Worm (Caenorhabditis elegans) whole organism, late embryonic: ENCODE measurements around the gene H40L08.2.

Experiments used
- Y22D7AL.16 ChIP-seq: sonication (generic microtip); optimal IDR thresholded peaks from 2 replicates; lab custom pipeline; 2016; ENCODE audit warnings: missing genetic modification characterization, missing compliant biosample characterization
- ceh-18 ChIP-seq: sonication (generic microtip); optimal IDR thresholded peaks from 2 replicates; lab custom pipeline; 2016; ENCODE audit warnings: missing genetic modification characterization, missing compliant biosample characterization
- ceh-30 ChIP-seq: fragments of 150-350 bp; optimal IDR thresholded peaks from 2 replicates; lab custom pipeline; 2014; ENCODE audit warnings: missing biosample characterization, missing genetic modification characterization
- ceh-34 ChIP-seq: sonication (generic microtip); optimal IDR thresholded peaks from 2 replicates; lab custom pipeline; 2016; ENCODE audit warnings: mild to moderate bottlenecking, missing genetic modification characterization, missing compliant biosample characterization
- ceh-9 ChIP-seq: sonication (generic microtip); optimal IDR thresholded peaks from 2 replicates; lab custom pipeline; 2016; ENCODE audit warnings: mild to moderate bottlenecking, missing genetic modification characterization, inconsistent platforms, missing compliant biosample characterization
- hlh-13 ChIP-seq: fragments of 200-800 bp; sonication (Bioruptor generic); optimal IDR thresholded peaks from 2 replicates; lab custom pipeline; 2018; ENCODE audit warnings: mild to moderate bottlenecking, missing genetic modification characterization, missing compliant biosample characterization
- hlh-6 ChIP-seq: sonication (generic microtip); optimal IDR thresholded peaks from 2 replicates; lab custom pipeline; 2016; ENCODE audit warnings: missing genotype, missing genetic modification characterization, missing compliant biosample characterization
- lin-11 ChIP-seq: fragments of 200-800 bp; sonication (Bioruptor generic); optimal IDR thresholded peaks from 2 replicates; lab custom pipeline; 2018; ENCODE audit warnings: mild to moderate bottlenecking, missing genetic modification characterization, missing compliant biosample characterization
- pag-3 ChIP-seq: sonication (generic microtip); optimal IDR thresholded peaks from 2 replicates; lab custom pipeline; 2016; ENCODE audit warnings: missing compliant biosample characterization, missing genetic modification characterization, borderline replicate concordance
- pha-2 ChIP-seq: sonication (generic microtip); optimal IDR thresholded peaks from 2 replicates; lab custom pipeline; 2017; ENCODE audit warnings: mild to moderate bottlenecking, missing genetic modification characterization, missing compliant biosample characterization
- tbx-7 ChIP-seq: sonication (generic microtip); optimal IDR thresholded peaks from 2 replicates; lab custom pipeline; 2016; ENCODE audit warnings: missing genotype, missing genetic modification characterization, missing compliant biosample characterization

DNA sequence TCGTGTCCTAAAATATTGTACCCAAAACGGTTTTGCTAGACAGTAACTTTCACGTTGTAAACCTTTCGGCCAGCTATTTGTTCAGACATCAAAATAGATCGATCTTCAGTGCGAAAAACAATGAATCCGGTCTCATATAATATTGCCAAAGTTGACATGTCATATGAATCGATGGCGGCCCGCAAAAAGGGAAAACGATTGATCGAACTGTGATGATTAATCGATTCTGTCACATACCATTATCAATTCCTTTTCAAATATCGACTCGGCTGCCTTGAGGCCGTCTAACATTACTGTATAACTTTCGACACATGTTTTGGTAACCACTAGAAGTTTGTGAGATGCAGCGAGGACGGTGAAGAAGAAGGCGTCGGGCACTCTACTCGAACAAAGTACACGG is 4.7 kb downstream of the H40L08.2 start:
- TF ChIP-seq ceh-9 (tag; lab: Kevin White, UChicago), result no peak
- TF ChIP-seq ceh-34 (tag; lab: Kevin White, UChicago), result no peak
- no peak for TF ChIP-seq pag-3
- no peak for TF ChIP-seq hlh-6 (tag; lab: Kevin White, UChicago)
- TF ChIP-seq tbx-7 (tag; lab: Kevin White, UChicago), result no peak
- no peak for TF ChIP-seq pha-2
- no peak for TF ChIP-seq Y22D7AL.16 (tag; lab: Kevin White, UChicago)
- TF ChIP-seq ceh-18, result no peak
- no peak for TF ChIP-seq hlh-13
- no peak for TF ChIP-seq lin-11
- TF ChIP-seq ceh-30 (tag; lab: Kevin White, UChicago), result no peak
